Fruit fly (Drosophila melanogaster) whole organism, embryonic: Measurements from ENCODE around the gene Elo68alpha.

Experiments
- Atf6 ChIP-seq: fragments of 200-800 bp; sonication (Bioruptor generic); IDR thresholded peaks from 2 replicates; pipeline ENCODE4 v1.3.6; 2022; ENCODE audit warnings: missing biosample characterization, missing genetic modification characterization
- CG10147 ChIP-seq: fragments of 200-800 bp; sonication (Bioruptor generic); optimal IDR thresholded peaks from 2 replicates; lab custom pipeline; 2019; ENCODE audit warnings: missing biosample characterization, mild to moderate bottlenecking, missing genetic modification characterization, moderate library complexity
- CG10366 ChIP-seq: fragments of 200-800 bp; sonication (Bioruptor generic); IDR thresholded peaks from 2 replicates; pipeline ENCODE4 v1.3.6; 2022; ENCODE audit warnings: missing biosample characterization, missing genetic modification characterization
- CG10543 ChIP-seq: fragments of 200-800 bp; sonication (Bioruptor generic); optimal IDR thresholded peaks from 3 replicates; lab custom pipeline; 2017; ENCODE audit warnings: missing biosample characterization, mild to moderate bottlenecking, missing genetic modification characterization, moderate library complexity
- CG14860 ChIP-seq: fragments of 200-800 bp; sonication (Bioruptor generic); IDR thresholded peaks from 3 replicates; pipeline ENCODE4 v1.3.6; 2022; ENCODE audit warnings: missing biosample characterization, missing genetic modification characterization; ENCODE audit not compliant: partially characterized antibody
- CG15269 ChIP-seq: fragments of 200-800 bp; sonication (Bioruptor generic); optimal IDR thresholded peaks from 2 replicates; lab custom pipeline; 2018; ENCODE audit warnings: missing biosample characterization, mild to moderate bottlenecking, missing genetic modification characterization, moderate library complexity
- CG15514 ChIP-seq: fragments of 200-800 bp; sonication (Bioruptor generic); optimal IDR thresholded peaks from 3 replicates; lab custom pipeline; 2017; ENCODE audit warnings: missing biosample characterization, missing genetic modification characterization, mild to moderate bottlenecking, moderate library complexity, missing genetic modification reagents
- CG16815 ChIP-seq: fragments of 200-800 bp; sonication (Bioruptor generic); optimal IDR thresholded peaks from 3 replicates; lab custom pipeline; 2017; ENCODE audit warnings: missing biosample characterization, mild to moderate bottlenecking, missing genetic modification characterization
- CG16863 ChIP-seq: fragments of 200-800 bp; sonication (Bioruptor generic); optimal IDR thresholded peaks from 3 replicates; lab custom pipeline; 2016; ENCODE audit warnings: missing biosample characterization, missing genetic modification characterization
- CG2129 ChIP-seq: fragments of 200-800 bp; sonication (Bioruptor generic); IDR thresholded peaks from 2 replicates; pipeline ENCODE4 v1.3.6; 2022; ENCODE audit warnings: missing biosample characterization, missing genetic modification characterization; ENCODE audit not compliant: partially characterized antibody
- CG3163 ChIP-seq: fragments of 200-800 bp; sonication (Bioruptor generic); optimal IDR thresholded peaks from 3 replicates; lab custom pipeline; 2016; ENCODE audit warnings: missing biosample characterization, missing genetic modification characterization
- CG32772 ChIP-seq: fragments of 200-800 bp; sonication (Bioruptor generic); IDR thresholded peaks from 2 replicates; pipeline ENCODE4 v1.3.6; 2022; ENCODE audit warnings: missing biosample characterization, missing genetic modification characterization
- CG3838 ChIP-seq: fragments of 200-800 bp; sonication (Bioruptor generic); optimal IDR thresholded peaks from 3 replicates; lab custom pipeline; 2016; ENCODE audit warnings: missing biosample characterization, missing genetic modification characterization
- CG7357 ChIP-seq: fragments of 200-800 bp; sonication (Bioruptor generic); IDR thresholded peaks from 3 replicates; pipeline ENCODE4 v1.3.6; 2022; ENCODE audit warnings: missing biosample characterization, missing genetic modification characterization
- CG8924 ChIP-seq: fragments of 200-800 bp; optimal IDR thresholded peaks from 3 replicates; lab custom pipeline; 2019; ENCODE audit warnings: missing biosample characterization, mild to moderate bottlenecking, missing genetic modification characterization, moderate library complexity
- CG9797 ChIP-seq: fragments of 200-800 bp; sonication (Bioruptor generic); optimal IDR thresholded peaks from 3 replicates; lab custom pipeline; 2018; ENCODE audit warnings: missing biosample characterization, mild to moderate bottlenecking, missing genetic modification characterization
- Dp ChIP-seq: fragments of 200-800 bp; sonication (Bioruptor generic); optimal IDR thresholded peaks from 2 replicates; lab custom pipeline; 2018; ENCODE audit warnings: missing biosample characterization, mild to moderate bottlenecking, missing genetic modification characterization, moderate library complexity
- HLH3B ChIP-seq: fragments of 200-800 bp; sonication (Bioruptor generic); IDR thresholded peaks from 2 replicates; pipeline ENCODE4 v1.3.6; 2022; ENCODE audit warnings: missing biosample characterization, missing genetic modification characterization
- HLH4C ChIP-seq: fragments of 200-800 bp; sonication (Bioruptor generic); IDR thresholded peaks from 3 replicates; pipeline ENCODE4 v1.3.6; 2022; ENCODE audit warnings: missing biosample characterization, missing genetic modification characterization; ENCODE audit not compliant: partially characterized antibody
- HLH54F ChIP-seq: fragments of 200-800 bp; sonication (Bioruptor generic); optimal IDR thresholded peaks from 3 replicates; lab custom pipeline; 2016; ENCODE audit warnings: missing biosample characterization, missing genetic modification characterization
- Hr3 ChIP-seq: fragments of 200-800 bp; sonication (Bioruptor generic); optimal IDR thresholded peaks from 3 replicates; lab custom pipeline; 2016; ENCODE audit warnings: missing biosample characterization, missing genetic modification characterization
- Lhr ChIP-seq: fragments of 200-800 bp; sonication (Bioruptor generic); optimal IDR thresholded peaks from 3 replicates; lab custom pipeline; 2017; ENCODE audit warnings: mild to moderate bottlenecking, missing biosample characterization, missing genetic modification reagents, missing genetic modification characterization
- Lpt ChIP-seq: fragments of >200 bp; optimal IDR thresholded peaks from 2 replicates; lab custom pipeline; 2018; ENCODE audit warnings: missing biosample characterization, missing genetic modification characterization
- Opbp ChIP-seq: fragments of 200-800 bp; sonication (Bioruptor generic); IDR thresholded peaks from 3 replicates; pipeline ENCODE4 v1.3.6; 2022; ENCODE audit warnings: missing biosample characterization, missing genetic modification characterization; ENCODE audit not compliant: partially characterized antibody
- Optix ChIP-seq: fragments of 200-800 bp; sonication (Bioruptor generic); IDR thresholded peaks from 3 replicates; pipeline ENCODE4 v1.3.6; 2022; ENCODE audit warnings: missing biosample characterization, missing genetic modification characterization
- Ravus ChIP-seq: fragments of 200-800 bp; sonication (Bioruptor generic); IDR thresholded peaks from 2 replicates; pipeline ENCODE4 v1.3.6; 2022; ENCODE audit warnings: missing biosample characterization, missing genetic modification characterization
- ase ChIP-seq: fragments of 200-800 bp; sonication (Bioruptor generic); IDR thresholded peaks from 3 replicates; pipeline ENCODE4 v1.3.6; 2022; ENCODE audit warnings: missing biosample characterization, missing genetic modification characterization
- crc ChIP-seq: fragments of 200-800 bp; sonication (Bioruptor generic); optimal IDR thresholded peaks from 2 replicates; lab custom pipeline; 2016; ENCODE audit warnings: missing biosample characterization, missing genetic modification characterization
- croc ChIP-seq: fragments of 200-800 bp; sonication (Bioruptor generic); conservative IDR thresholded peaks from 3 replicates; pipeline ENCODE4 v1.3.6; 2022; ENCODE audit warnings: missing biosample characterization, missing genetic modification characterization
- fd102C ChIP-seq: fragments of 200-800 bp; sonication (Bioruptor generic); optimal IDR thresholded peaks from 2 replicates; lab custom pipeline; 2018; ENCODE audit warnings: missing biosample characterization, mild to moderate bottlenecking, missing genetic modification characterization, moderate library complexity
- hkb ChIP-seq, 2 experiments: fragments of 200-800 bp in 1 of 2; fragments of >200 bp in 1 of 2; sonication (Bioruptor generic) in 1 of 2; IDR thresholded peaks in 1 of 2; optimal IDR thresholded peaks in 1 of 2; 2 replicates each; pipeline versions ENCODE4 v1.3.6 to Lab custom; 2017 to 2022; ENCODE audit warnings: missing biosample characterization in 1 of 2, missing genetic modification characterization in 1 of 2
- knrl ChIP-seq: fragments of 200-800 bp; sonication (Bioruptor generic); IDR thresholded peaks from 3 replicates; pipeline ENCODE4 v1.3.6; 2022; ENCODE audit warnings: missing biosample characterization, missing genetic modification characterization; ENCODE audit not compliant: partially characterized antibody
- lab ChIP-seq: fragments of 200-800 bp; sonication (Bioruptor generic); optimal IDR thresholded peaks from 3 replicates; lab custom pipeline; 2017; ENCODE audit warnings: missing biosample characterization, missing genetic modification characterization, mild to moderate bottlenecking, moderate library complexity, missing genetic modification reagents
- maf-S ChIP-seq: fragments of 200-800 bp; sonication (Bioruptor generic); optimal IDR thresholded peaks from 2 replicates; lab custom pipeline; 2016; ENCODE audit warnings: missing biosample characterization, missing genetic modification characterization
- nmo ChIP-seq: fragments of 200-800 bp; sonication (Bioruptor generic); optimal IDR thresholded peaks from 2 replicates; lab custom pipeline; 2018; ENCODE audit warnings: missing biosample characterization, mild to moderate bottlenecking, missing genetic modification characterization, moderate library complexity
- otp ChIP-seq: fragments of 200-800 bp; sonication (Bioruptor generic); IDR thresholded peaks from 3 replicates; pipeline ENCODE4, ENCODE4 v1.3.6; 2022; ENCODE audit warnings: missing biosample characterization, missing genetic modification characterization
- pho ChIP-seq: fragments of 200-800 bp; sonication (Bioruptor generic); optimal IDR thresholded peaks from 2 replicates; lab custom pipeline; 2016; ENCODE audit warnings: missing biosample characterization, missing genetic modification characterization
- pnt ChIP-seq: fragments of 200-800 bp; sonication (Bioruptor generic); optimal IDR thresholded peaks from 3 replicates; lab custom pipeline; 2016; ENCODE audit warnings: missing biosample characterization, missing genetic modification characterization
- ranshi ChIP-seq: fragments of 200-800 bp; sonication (Bioruptor generic); IDR thresholded peaks from 2 replicates; pipeline ENCODE4 v1.3.6; 2022; ENCODE audit warnings: missing biosample characterization, missing genetic modification characterization
- ro ChIP-seq: fragments of 200-800 bp; sonication (Bioruptor generic); IDR thresholded peaks from 2 replicates; pipeline ENCODE4 v1.3.6; 2022; ENCODE audit warnings: missing biosample characterization, missing genetic modification characterization
- seq ChIP-seq: fragments of 200-800 bp; sonication (Bioruptor generic); IDR thresholded peaks from 2 replicates; pipeline ENCODE4 v1.3.6; 2022; ENCODE audit warnings: missing biosample characterization, missing genetic modification characterization
- so ChIP-seq: fragments of 200-800 bp; sonication (Bioruptor generic); IDR thresholded peaks from 3 replicates; pipeline ENCODE4 v1.3.6; 2022; ENCODE audit warnings: missing biosample characterization, missing genetic modification characterization
- sob ChIP-seq: fragments of 200-800 bp; sonication (Bioruptor generic); IDR thresholded peaks from 2 replicates; pipeline ENCODE4 v1.3.6; 2022; ENCODE audit warnings: missing biosample characterization, missing genetic modification characterization
- ssp ChIP-seq: fragments of 200-800 bp; sonication (Bioruptor generic); IDR thresholded peaks from 2 replicates; pipeline ENCODE4 v1.3.6; 2022; ENCODE audit warnings: missing biosample characterization, missing genetic modification characterization
- tap ChIP-seq: fragments of 200-800 bp; optimal IDR thresholded peaks from 3 replicates; lab custom pipeline; 2019; ENCODE audit warnings: missing biosample characterization, mild to moderate bottlenecking, missing genetic modification characterization, moderate library complexity
- tio ChIP-seq: fragments of 200-800 bp; sonication (Bioruptor generic); optimal IDR thresholded peaks from 2 replicates; lab custom pipeline; 2017; ENCODE audit warnings: missing biosample characterization, missing genetic modification characterization, inconsistent platforms
- tx ChIP-seq: fragments of 200-800 bp; sonication (Bioruptor generic); optimal IDR thresholded peaks from 2 replicates; lab custom pipeline; 2016; ENCODE audit warnings: missing biosample characterization, missing genetic modification characterization
- unpg ChIP-seq: fragments of 200-800 bp; sonication (Bioruptor generic); optimal IDR thresholded peaks from 3 replicates; lab custom pipeline; 2018; ENCODE audit warnings: missing biosample characterization, mild to moderate bottlenecking, missing genetic modification characterization, moderate library complexity
- usp ChIP-seq: fragments of >200 bp; optimal IDR thresholded peaks from 2 replicates; lab custom pipeline; 2017; ENCODE audit warnings: missing biosample characterization, missing genetic modification characterization
- zf30C ChIP-seq: fragments of 200-800 bp; sonication (Bioruptor generic); optimal IDR thresholded peaks from 3 replicates; lab custom pipeline; 2018; ENCODE audit warnings: missing biosample characterization, mild to moderate bottlenecking, missing genetic modification characterization

Gene Elo68alpha

DNA sequence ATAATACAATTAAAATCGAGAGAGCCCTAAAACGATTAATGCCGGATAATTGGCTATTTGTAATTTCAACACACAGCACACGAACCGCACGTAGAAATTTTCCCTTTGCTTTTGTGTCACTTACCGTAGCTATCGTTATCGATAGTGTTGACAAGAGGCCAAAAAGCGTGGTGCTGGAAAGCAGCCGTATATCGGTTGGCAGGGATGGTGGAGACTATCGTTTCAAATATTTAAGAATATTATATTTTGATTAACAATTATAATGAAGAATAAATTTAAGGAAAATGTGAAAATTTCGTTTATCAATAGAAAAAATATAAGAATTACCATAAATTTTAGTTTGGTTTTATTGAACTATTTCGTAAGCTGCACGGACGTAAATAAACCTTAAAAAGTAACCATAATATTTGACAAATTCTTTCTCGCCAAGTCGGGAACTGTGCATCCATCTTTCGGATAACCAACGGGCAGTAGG lies 9.7 kb downstream of the Elo68alpha start, which contains the start of gene JIL-1 (continued):
- TF ChIP-seq CG3163 (GFP tag; lab: Kevin White, UChicago) (no peak), HLH54F (peak; percentile 69), pho (peak; percentile 55), pnt (no peak), croc (GFP tag; lab: Robert Waterston, UW) (peak; percentile 54; the same call in 2 of the 3 replicates), CG16863 (GFP tag; lab: Kevin White, UChicago) (no peak), CG10147 (GFP tag; lab: Kevin White, UChicago) (peak; percentile 53), usp (GFP tag; lab: Kevin White, UChicago) (no peak), ro (GFP tag; lab: Robert Waterston, UW) (no peak), Hr3 (GFP tag; lab: Kevin White, UChicago) (peak; percentile 65), Lpt (GFP tag; lab: Kevin White, UChicago) (no peak), fd102C (no peak), ssp (peak; percentile 57), nmo (GFP tag; lab: Kevin White, UChicago) (peak; percentile 56), Opbp (GFP tag; lab: Robert Waterston, UW) (peak; percentile 93), CG9797 (GFP tag; lab: Kevin White, UChicago) (peak; percentile 18), tx (peak; percentile 6), HLH3B (GFP tag; lab: Robert Waterston, UW) (peak; percentile 35; the same call in 1 of the 2 replicates), CG2129 (GFP tag; lab: Robert Waterston, UW) (peak; percentile 78), CG14860 (GFP tag; lab: Robert Waterston, UW) (peak; percentile 86), ase (peak; percentile 76), Ravus (GFP tag; lab: Robert Waterston, UW) (no peak), CG10366 (GFP tag; lab: Robert Waterston, UW) (peak; percentile 65), tap (tag; lab: Kevin White, UChicago) (no peak), maf-S (GFP tag; lab: Kevin White, UChicago) (no peak), Lhr (GFP tag; lab: Kevin White, UChicago) (no peak), hkb (optimal IDR thresholded peaks at IDR 0.05; lab: Kevin White, UChicago) (no peak), hkb (GFP tag; IDR thresholded peaks at IDR 0.05; lab: Robert Waterston, UW) (peak; percentile 26; the same call in 1 of the 2 replicates), so (GFP tag; lab: Robert Waterston, UW) (peak; percentile 28; the same call in 2 of the 3 replicates), knrl (GFP tag; lab: Robert Waterston, UW) (peak; percentile 87), zf30C (GFP tag; lab: Kevin White, UChicago) (no peak), sob (peak; percentile 93), Optix (GFP tag; lab: Robert Waterston, UW) (no peak), tio (GFP tag; lab: Kevin White, UChicago) (no peak), CG10543 (peak; percentile 60), Dp (peak; percentile 22), HLH4C (GFP tag; lab: Robert Waterston, UW) (peak; percentile 82), CG7357 (GFP tag; lab: Robert Waterston, UW) (0 out of 3 replicates have a peak, but pooled peaks have one; percentile 45), CG15269 (peak; percentile 57), CG15514 (GFP tag; lab: Kevin White, UChicago) (peak; percentile 53), CG3838 (no peak), unpg (GFP tag; lab: Kevin White, UChicago) (peak; percentile 30), seq (GFP tag; lab: Robert Waterston, UW) (no peak), lab (GFP tag; lab: Kevin White, UChicago) (peak; percentile 65), crc (GFP tag; lab: Kevin White, UChicago) (no peak), ranshi (peak; percentile 63), otp (GFP tag; lab: Robert Waterston, UW) (0 out of 3 replicates have a peak, but pooled peaks have one; percentile 11), CG8924 (tag; lab: Kevin White, UChicago) (peak; percentile 12), CG32772 (peak; percentile 62), CG16815 (GFP tag; lab: Kevin White, UChicago) (peak; percentile 57), Atf6 (GFP tag; lab: Robert Waterston, UW) (peak; percentile 67)
